Fruit fly (Drosophila melanogaster): ENCODE data around the gene CG4301.

The CG4301 gene

dm6 chrX:16385942-16386392 is 19.3 kb upstream of the CG4301 start:
- TF ChIP-seq Hnf4 (GFP tag; optimal IDR thresholded peaks at IDR 0.05) (peak; percentile 15), dl (GFP tag; optimal IDR thresholded peaks at IDR 0.05; ENCODE audit: insufficient read depth in 1 of 2, partially characterized antibody in 2 of 2) (no peak), Hr78 (GFP tag; optimal IDR thresholded peaks at IDR 0.05) (no peak), Mio (GFP tag; optimal IDR thresholded peaks at IDR 0.05) (no peak), br (GFP tag; optimal IDR thresholded peaks at IDR 0.05) (peak; percentile 43), fru (GFP tag; optimal IDR thresholded peaks at IDR 0.05) (peak; percentile 72), OdsH (GFP tag; optimal IDR thresholded peaks at IDR 0.05) (peak; percentile 66), N (GFP tag; optimal IDR thresholded peaks at IDR 0.05) (no peak), Vsx2 (GFP tag; optimal IDR thresholded peaks at IDR 0.05; ENCODE audit: partially characterized antibody) (no peak), Hr83 (GFP tag; optimal IDR thresholded peaks at IDR 0.05; ENCODE audit: poor library complexity, severe bottlenecking) (peak; percentile 50), tai (GFP tag; optimal IDR thresholded peaks at IDR 0.05) (no peak), rgr (GFP tag; optimal IDR thresholded peaks at IDR 0.05) (peak; percentile 52), psq (GFP tag; optimal IDR thresholded peaks at IDR 0.05) (peak; percentile 33), h (GFP tag; optimal IDR thresholded peaks at IDR 0.05) (peak; percentile 71), foxo (GFP tag; optimal IDR thresholded peaks at IDR 0.05) (peak in 1 of 2 experiments; percentile 61), dmrt93B (GFP tag; optimal IDR thresholded peaks at IDR 0.05) (peak; percentile 41), dsf (GFP tag; optimal IDR thresholded peaks at IDR 0.05; ENCODE audit: borderline replicate concordance) (no peak), GATAd (GFP tag; optimal IDR thresholded peaks at IDR 0.05) (no peak), Dif (GFP tag; optimal IDR thresholded peaks at IDR 0.05; ENCODE audit: partially characterized antibody) (no peak), Rel (GFP tag; optimal IDR thresholded peaks at IDR 0.05) (no peak), Rel (tag; optimal IDR thresholded peaks at IDR 0.05) (no peak), woc (GFP tag; optimal IDR thresholded peaks at IDR 0.05) (peak; percentile 31), sage (GFP tag; optimal IDR thresholded peaks at IDR 0.05) (no peak), Dfd (GFP tag; optimal IDR thresholded peaks at IDR 0.05) (no peak), sv (GFP tag; optimal IDR thresholded peaks at IDR 0.05) (no peak), pan (optimal IDR thresholded peaks at IDR 0.05) (no peak), ey (GFP tag; optimal IDR thresholded peaks at IDR 0.05) (peak; percentile 49), Abd-B (GFP tag; optimal IDR thresholded peaks at IDR 0.05) (no peak), Myc (optimal IDR thresholded peaks at IDR 0.05) (no peak), CG9705 (GFP tag; optimal IDR thresholded peaks at IDR 0.05) (peak; percentile 19), HLH106 (tag; optimal IDR thresholded peaks at IDR 0.05) (peak; percentile 53), Jra (GFP tag; optimal IDR thresholded peaks at IDR 0.05) (no peak), brk (GFP tag; optimal IDR thresholded peaks at IDR 0.05) (no peak), Sp1 (GFP tag; optimal IDR thresholded peaks at IDR 0.05) (peak; percentile 57), usp (GFP tag; optimal IDR thresholded peaks at IDR 0.05) (no peak), lola (GFP tag; optimal IDR thresholded peaks at IDR 0.05) (no peak), CG32264 (GFP tag; optimal IDR thresholded peaks at IDR 0.05) (no peak), CrebA (GFP tag; optimal IDR thresholded peaks at IDR 0.05; ENCODE audit: borderline replicate concordance) (no peak), jim (GFP tag; optimal IDR thresholded peaks at IDR 0.05) (no peak)

DNA sequence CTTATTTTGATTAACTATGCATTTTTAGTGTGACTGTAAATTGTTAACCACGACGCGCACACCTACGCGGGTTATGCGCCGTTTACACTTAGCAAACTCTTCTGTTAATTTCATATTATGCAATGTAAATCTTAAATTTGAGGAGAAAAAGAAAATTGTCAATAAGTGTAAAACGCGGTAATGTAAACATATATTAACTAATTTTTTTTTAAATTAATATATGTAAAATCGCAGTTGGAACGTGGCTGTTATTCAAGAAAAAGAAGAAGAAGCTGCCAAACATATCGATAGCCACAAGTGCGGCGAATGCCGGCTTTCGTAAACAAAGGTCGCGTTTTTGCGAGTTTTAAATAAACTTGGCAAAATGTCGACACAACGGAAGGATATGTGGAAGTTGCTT is 13.9 kb upstream of the CG4301 start, which contains the start of the genes TH1 and mei-41:
TH1 (minus strand) TSS at position 42 of the 400 bp plus-strand sequence.
mei-41 (plus strand) TSS at position 302 of the 400 bp plus-strand sequence.
- TF ChIP-seq OdsH (GFP tag; optimal IDR thresholded peaks at IDR 0.05) (peak; percentile 44), ey (GFP tag; optimal IDR thresholded peaks at IDR 0.05) (peak; percentile 62), Rel (GFP tag; optimal IDR thresholded peaks at IDR 0.05) (peak; percentile 26), Rel (tag; optimal IDR thresholded peaks at IDR 0.05) (no peak), GATAd (GFP tag; optimal IDR thresholded peaks at IDR 0.05) (no peak), Jra (GFP tag; optimal IDR thresholded peaks at IDR 0.05) (no peak), Hnf4 (GFP tag; optimal IDR thresholded peaks at IDR 0.05) (no peak), CrebA (GFP tag; optimal IDR thresholded peaks at IDR 0.05; ENCODE audit: borderline replicate concordance) (no peak), sage (GFP tag; optimal IDR thresholded peaks at IDR 0.05) (no peak), Sp1 (GFP tag; optimal IDR thresholded peaks at IDR 0.05) (peak; percentile 83), Mio (GFP tag; optimal IDR thresholded peaks at IDR 0.05) (no peak), Vsx2 (GFP tag; optimal IDR thresholded peaks at IDR 0.05; ENCODE audit: partially characterized antibody) (no peak), Hr78 (GFP tag; optimal IDR thresholded peaks at IDR 0.05) (peak; percentile 58), pan (optimal IDR thresholded peaks at IDR 0.05) (no peak), h (GFP tag; optimal IDR thresholded peaks at IDR 0.05) (no peak), tai (GFP tag; optimal IDR thresholded peaks at IDR 0.05) (no peak), usp (GFP tag; optimal IDR thresholded peaks at IDR 0.05) (no peak), brk (GFP tag; optimal IDR thresholded peaks at IDR 0.05) (no peak), woc (GFP tag; optimal IDR thresholded peaks at IDR 0.05) (no peak), foxo (GFP tag; optimal IDR thresholded peaks at IDR 0.05) (no peak), Dfd (GFP tag; optimal IDR thresholded peaks at IDR 0.05) (no peak), rgr (GFP tag; optimal IDR thresholded peaks at IDR 0.05) (no peak), Dif (GFP tag; optimal IDR thresholded peaks at IDR 0.05; ENCODE audit: partially characterized antibody) (no peak), sv (GFP tag; optimal IDR thresholded peaks at IDR 0.05) (peak; percentile 50), psq (GFP tag; optimal IDR thresholded peaks at IDR 0.05) (peak; percentile 71), CG32264 (GFP tag; optimal IDR thresholded peaks at IDR 0.05) (no peak), CG9705 (GFP tag; optimal IDR thresholded peaks at IDR 0.05) (peak; percentile 70), N (GFP tag; optimal IDR thresholded peaks at IDR 0.05) (peak; percentile 82), dmrt93B (GFP tag; optimal IDR thresholded peaks at IDR 0.05) (peak; percentile 88), fru (GFP tag; optimal IDR thresholded peaks at IDR 0.05) (no peak), HLH106 (tag; optimal IDR thresholded peaks at IDR 0.05) (peak; percentile 94), Hr83 (GFP tag; optimal IDR thresholded peaks at IDR 0.05; ENCODE audit: poor library complexity, severe bottlenecking) (no peak), dsf (GFP tag; optimal IDR thresholded peaks at IDR 0.05; ENCODE audit: borderline replicate concordance) (no peak), jim (GFP tag; optimal IDR thresholded peaks at IDR 0.05) (no peak), Myc (optimal IDR thresholded peaks at IDR 0.05) (no peak), Abd-B (GFP tag; optimal IDR thresholded peaks at IDR 0.05) (peak; percentile 67), br (GFP tag; optimal IDR thresholded peaks at IDR 0.05) (no peak), lola (GFP tag; optimal IDR thresholded peaks at IDR 0.05) (no peak), dl (GFP tag; optimal IDR thresholded peaks at IDR 0.05; ENCODE audit: insufficient read depth in 1 of 2, partially characterized antibody in 2 of 2) (no peak)
